Fruit fly (Drosophila melanogaster) whole organism, prepupa: ENCODE results near the gene CG14315.

Experiments
- Blimp-1 ChIP-seq: fragments of 200-800 bp; sonication (Bioruptor generic); optimal IDR thresholded peaks from 3 replicates; lab custom pipeline; 2017; ENCODE audit warnings: missing biosample characterization, missing genetic modification characterization, mild to moderate bottlenecking, moderate library complexity, missing genetic modification reagents
- CG10631 ChIP-seq: fragments of 200-800 bp; sonication (Bioruptor generic); optimal IDR thresholded peaks from 2 replicates; lab custom pipeline; 2016; ENCODE audit warnings: missing biosample characterization, missing genetic modification characterization
- CG10669 ChIP-seq: fragments of 200-800 bp; sonication (Bioruptor generic); optimal IDR thresholded peaks from 3 replicates; lab custom pipeline; 2018; ENCODE audit warnings: missing biosample characterization, mild to moderate bottlenecking, missing genetic modification characterization, moderate library complexity
- CG15336 ChIP-seq: fragments of 200-800 bp; sonication (Bioruptor generic); IDR thresholded peaks from 2 replicates; pipeline ENCODE4 v1.3.6; 2022; ENCODE audit warnings: missing biosample characterization, missing genetic modification characterization
- CG16779 ChIP-seq: fragments of 200-800 bp; sonication (Bioruptor generic); optimal IDR thresholded peaks from 3 replicates; lab custom pipeline; 2017; ENCODE audit warnings: missing biosample characterization, mild to moderate bottlenecking, missing genetic modification characterization
- CG31627 ChIP-seq: fragments of 200-800 bp; sonication (Bioruptor generic); optimal IDR thresholded peaks from 3 replicates; lab custom pipeline; 2016; ENCODE audit warnings: missing biosample characterization, missing genetic modification characterization
- CG32006 ChIP-seq: fragments of 200-800 bp; sonication (Bioruptor generic); optimal IDR thresholded peaks from 3 replicates; lab custom pipeline; 2017; ENCODE audit warnings: missing biosample characterization, mild to moderate bottlenecking, missing genetic modification characterization
- CG34406 ChIP-seq: fragments of 200-800 bp; sonication (Bioruptor generic); optimal IDR thresholded peaks from 3 replicates; lab custom pipeline; 2016; ENCODE audit warnings: missing biosample characterization, missing genetic modification characterization
- CG3919 ChIP-seq: fragments of 200-800 bp; sonication (Bioruptor generic); optimal IDR thresholded peaks from 3 replicates; lab custom pipeline; 2016; ENCODE audit warnings: missing biosample characterization, missing genetic modification characterization
- CG4318 ChIP-seq: fragments of 200-800 bp; sonication (Bioruptor generic); optimal IDR thresholded peaks from 3 replicates; lab custom pipeline; 2017; ENCODE audit warnings: missing biosample characterization, mild to moderate bottlenecking, missing genetic modification characterization
- CG6163 ChIP-seq: fragments of 200-800 bp; sonication (Bioruptor generic); IDR thresholded peaks from 3 replicates; pipeline ENCODE4 v1.3.6; 2022; ENCODE audit warnings: missing biosample characterization, missing genetic modification characterization
- CG6276 ChIP-seq: fragments of 200-800 bp; sonication (Bioruptor generic); optimal IDR thresholded peaks from 2 replicates; lab custom pipeline; 2017; ENCODE audit warnings: missing biosample characterization, mild to moderate bottlenecking, missing genetic modification characterization
- CG6792 ChIP-seq: fragments of 200-800 bp; sonication (Bioruptor generic); optimal IDR thresholded peaks from 3 replicates; lab custom pipeline; 2016; ENCODE audit warnings: missing biosample characterization, missing genetic modification characterization
- CG6808 ChIP-seq: fragments of 200-800 bp; sonication (Bioruptor generic); optimal IDR thresholded peaks from 3 replicates; lab custom pipeline; 2017; ENCODE audit warnings: missing biosample characterization, missing genetic modification characterization, mild to moderate bottlenecking, moderate library complexity, missing genetic modification reagents
- CG7368 ChIP-seq: fragments of 200-800 bp; sonication (Bioruptor generic); optimal IDR thresholded peaks from 3 replicates; lab custom pipeline; 2016; ENCODE audit warnings: missing biosample characterization, missing genetic modification characterization
- CG8119 ChIP-seq: fragments of 200-800 bp; sonication (Bioruptor generic); IDR thresholded peaks from 3 replicates; pipeline ENCODE4 v1.3.6; 2022; ENCODE audit warnings: missing biosample characterization, missing genetic modification characterization
- CG8319 ChIP-seq: fragments of 200-800 bp; sonication (Bioruptor generic); optimal IDR thresholded peaks from 3 replicates; lab custom pipeline; 2016; ENCODE audit warnings: missing biosample characterization, missing genetic modification characterization
- CG9139 ChIP-seq: fragments of 200-800 bp; sonication (Bioruptor generic); optimal IDR thresholded peaks from 3 replicates; lab custom pipeline; 2017; ENCODE audit warnings: missing biosample characterization, mild to moderate bottlenecking, missing genetic modification characterization
- Eip75B ChIP-seq: fragments of 200-800 bp; sonication (Bioruptor generic); optimal IDR thresholded peaks from 3 replicates; lab custom pipeline; 2016; ENCODE audit warnings: missing biosample characterization, missing genetic modification characterization
- Eip78C ChIP-seq: fragments of 200-800 bp; sonication (Bioruptor generic); peaks from one replicate; lab custom pipeline; 2016; ENCODE audit warnings: missing biosample characterization, missing genetic modification characterization
- Eip93F ChIP-seq: fragments of 200-800 bp; sonication (Bioruptor generic); optimal IDR thresholded peaks from 2 replicates; lab custom pipeline; 2016; ENCODE audit warnings: missing biosample characterization, mild to moderate bottlenecking, missing genetic modification characterization
- Ets21C ChIP-seq: fragments of 200-800 bp; sonication (Bioruptor generic); optimal IDR thresholded peaks from 3 replicates; lab custom pipeline; 2016; ENCODE audit warnings: missing biosample characterization, missing genetic modification characterization
- Ets96B ChIP-seq: fragments of 200-800 bp; optimal IDR thresholded peaks from 2 replicates; lab custom pipeline; 2019; ENCODE audit warnings: missing biosample characterization, mild to moderate bottlenecking, missing genetic modification characterization, moderate library complexity
- Gug ChIP-seq: fragments of 200-800 bp; sonication (Bioruptor generic); IDR thresholded peaks from 2 replicates; pipeline ENCODE4 v1.3.6; 2022; ENCODE audit warnings: missing biosample characterization, missing genetic modification characterization
- Hr38 ChIP-seq: sonication (Bioruptor generic); optimal IDR thresholded peaks from 2 replicates; lab custom pipeline; 2016; ENCODE audit warnings: missing biosample characterization, missing genetic modification characterization
- Hr39 ChIP-seq: fragments of 200-800 bp; sonication (Bioruptor generic); optimal IDR thresholded peaks from 2 replicates; lab custom pipeline; 2016; ENCODE audit warnings: missing biosample characterization, missing genetic modification characterization
- Hr4 ChIP-seq: fragments of 200-800 bp; sonication (Bioruptor generic); optimal IDR thresholded peaks from 3 replicates; lab custom pipeline; 2016; ENCODE audit warnings: missing biosample characterization, missing genetic modification characterization
- Met ChIP-seq: fragments of 200-800 bp; sonication (Bioruptor generic); optimal IDR thresholded peaks from 3 replicates; lab custom pipeline; 2016; ENCODE audit warnings: missing biosample characterization, missing genetic modification characterization
- OdsH ChIP-seq: fragments of 200-800 bp; sonication (Bioruptor generic); optimal IDR thresholded peaks from 3 replicates; lab custom pipeline; 2016; ENCODE audit warnings: missing biosample characterization, missing genetic modification characterization
- Sox102F ChIP-seq: fragments of 200-800 bp; sonication (Bioruptor generic); optimal IDR thresholded peaks from 2 replicates; lab custom pipeline; 2016; ENCODE audit warnings: missing biosample characterization, mild to moderate bottlenecking, missing genetic modification characterization
- acj6 ChIP-seq: fragments of 200-800 bp; sonication (Bioruptor generic); optimal IDR thresholded peaks from 3 replicates; lab custom pipeline; 2016; ENCODE audit warnings: missing biosample characterization, missing genetic modification characterization
- cyc ChIP-seq: fragments of 200-800 bp; sonication (Bioruptor generic); optimal IDR thresholded peaks from 3 replicates; lab custom pipeline; 2016; ENCODE audit warnings: missing biosample characterization, missing genetic modification characterization
- fd59A ChIP-seq: fragments of 200-800 bp; sonication (Bioruptor generic); optimal IDR thresholded peaks from 2 replicates; lab custom pipeline; 2017; ENCODE audit warnings: missing biosample characterization, mild to moderate bottlenecking, missing genetic modification characterization, missing genetic modification reagents
- fd85E ChIP-seq: fragments of 200-800 bp; sonication (Bioruptor generic); optimal IDR thresholded peaks from 3 replicates; lab custom pipeline; 2016; ENCODE audit warnings: missing biosample characterization, missing genetic modification characterization
- net ChIP-seq: fragments of 200-800 bp; sonication (Bioruptor generic); optimal IDR thresholded peaks from 3 replicates; lab custom pipeline; 2016; ENCODE audit warnings: missing biosample characterization, missing genetic modification characterization
- pdm3 ChIP-seq: fragments of 200-800 bp; sonication (Bioruptor generic); optimal IDR thresholded peaks from 3 replicates; lab custom pipeline; 2016; ENCODE audit warnings: missing biosample characterization, missing genetic modification characterization
- salr ChIP-seq, 2 experiments: fragments of 200-800 bp; sonication (Bioruptor generic); optimal IDR thresholded peaks; 3 replicates each; lab custom pipeline; 2016 to 2018; ENCODE audit warnings: missing biosample characterization in 2 of 2, missing genetic modification characterization in 2 of 2, mild to moderate bottlenecking in 1 of 2
- spab ChIP-seq: fragments of 200-800 bp; sonication (Bioruptor generic); optimal IDR thresholded peaks from 2 replicates; lab custom pipeline; 2017; ENCODE audit warnings: missing biosample characterization, mild to moderate bottlenecking, missing genetic modification characterization, missing genetic modification reagents
- ss ChIP-seq, 2 experiments: fragments of 200-800 bp; sonication (Bioruptor generic); optimal IDR thresholded peaks; 2 replicates in 1 of 2; 3 replicates in 1 of 2; lab custom pipeline; 2017 to 2018; ENCODE audit warnings: mild to moderate bottlenecking in 2 of 2, missing biosample characterization in 2 of 2, missing genetic modification characterization in 2 of 2, moderate library complexity in 1 of 2
- svp ChIP-seq: fragments of 200-800 bp; sonication (Bioruptor generic); peaks from one replicate; lab custom pipeline; 2016; ENCODE audit warnings: missing biosample characterization, missing genetic modification characterization
- topi ChIP-seq: fragments of 200-800 bp; sonication (Bioruptor generic); optimal IDR thresholded peaks from 3 replicates; lab custom pipeline; 2016; ENCODE audit warnings: missing biosample characterization, missing genetic modification characterization
- vri ChIP-seq: fragments of 200-800 bp; sonication (Bioruptor generic); optimal IDR thresholded peaks from 3 replicates; lab custom pipeline; 2016; ENCODE audit warnings: missing biosample characterization, mild to moderate bottlenecking, missing genetic modification characterization

Gene CG14315

dm6 chr3R:18196991-18197801 is 38.7 kb downstream of the CG14315 start (continued):
- TF ChIP-seq svp: peak; percentile 82
- TF ChIP-seq OdsH (GFP tag; lab: Kevin White, UChicago): peak; percentile 58
- no peak for TF ChIP-seq CG8119 (GFP tag; lab: Robert Waterston, UW)
- peak; percentile 77 for TF ChIP-seq vri (GFP tag; lab: Kevin White, UChicago)
- TF ChIP-seq Ets21C (GFP tag; lab: Kevin White, UChicago): peak; percentile 41
- TF ChIP-seq acj6 (GFP tag; lab: Kevin White, UChicago): peak; percentile 53
- TF ChIP-seq cyc (GFP tag; lab: Kevin White, UChicago): peak; percentile 17
- peak; percentile 10 for TF ChIP-seq CG7368 (GFP tag; lab: Kevin White, UChicago)
- no peak for TF ChIP-seq CG8319 (GFP tag; lab: Kevin White, UChicago)
- TF ChIP-seq CG3919 (GFP tag; lab: Kevin White, UChicago): peak; percentile 21
- peak; percentile 64 to 75 for TF ChIP-seq salr (GFP tag; optimal IDR thresholded peaks at IDR 0.05; lab: Kevin White, UChicago)
- peak; percentile 77 for TF ChIP-seq Eip93F (GFP tag; lab: Kevin White, UChicago)
- TF ChIP-seq pdm3 (GFP tag; lab: Kevin White, UChicago): peak; percentile 65
- TF ChIP-seq fd59A (GFP tag; lab: Kevin White, UChicago): peak; percentile 34
- TF ChIP-seq Hr4: peak; percentile 44
- peak; percentile 54 for TF ChIP-seq topi (GFP tag; lab: Kevin White, UChicago)
- TF ChIP-seq net (GFP tag; lab: Kevin White, UChicago): peak; percentile 81
- TF ChIP-seq Eip75B (GFP tag; lab: Kevin White, UChicago): peak; percentile 42
- TF ChIP-seq ss (GFP tag; optimal IDR thresholded peaks at IDR 0.05; lab: Kevin White, UChicago): peak; percentile 95 to 96
- peak; percentile 45 for TF ChIP-seq Hr39 (GFP tag; lab: Kevin White, UChicago)
- TF ChIP-seq Gug (GFP tag; lab: Robert Waterston, UW): no peak
- TF ChIP-seq CG6808 (GFP tag; lab: Kevin White, UChicago): peak; percentile 86
- TF ChIP-seq Met (GFP tag; lab: Kevin White, UChicago): peak; percentile 62
- peak; percentile 53 for TF ChIP-seq CG4318 (GFP tag; lab: Kevin White, UChicago)
- peak; percentile 50 for TF ChIP-seq Sox102F (GFP tag; lab: Kevin White, UChicago)
- peak; percentile 92 for TF ChIP-seq CG16779 (tag; lab: Kevin White, UChicago)
- TF ChIP-seq Blimp-1 (GFP tag; lab: Kevin White, UChicago): peak; percentile 11
- peak; percentile 33 for TF ChIP-seq fd85E (GFP tag; lab: Kevin White, UChicago)
- TF ChIP-seq CG32006 (GFP tag; lab: Kevin White, UChicago): peak; percentile 67

dm6 chr3R:18197802-18198148 is 39.3 kb downstream of the CG14315 start:
- TF ChIP-seq fd59A (GFP tag; lab: Kevin White, UChicago) (no peak), Hr38 (no peak), OdsH (GFP tag; lab: Kevin White, UChicago) (no peak), spab (GFP tag; lab: Kevin White, UChicago) (no peak), Hr39 (GFP tag; lab: Kevin White, UChicago) (no peak), topi (GFP tag; lab: Kevin White, UChicago) (no peak), Sox102F (GFP tag; lab: Kevin White, UChicago) (no peak), CG10669 (GFP tag; lab: Kevin White, UChicago) (no peak), CG6163 (GFP tag; lab: Robert Waterston, UW) (no peak), Hr4 (no peak), vri (GFP tag; lab: Kevin White, UChicago) (no peak)

- TF ChIP-seq CG6792 (GFP tag; lab: Kevin White, UChicago): peak; percentile 39
- TF ChIP-seq Sox102F (GFP tag; lab: Kevin White, UChicago): peak; percentile 56
- no peak for TF ChIP-seq CG31627 (GFP tag; lab: Kevin White, UChicago)
- no peak for TF ChIP-seq CG8119 (GFP tag; lab: Robert Waterston, UW)
- TF ChIP-seq CG15336 (GFP tag; lab: Robert Waterston, UW): no peak
- no peak for TF ChIP-seq CG10631 (GFP tag; lab: Kevin White, UChicago)
- no peak for TF ChIP-seq CG8319 (GFP tag; lab: Kevin White, UChicago)
- TF ChIP-seq Met (GFP tag; lab: Kevin White, UChicago): peak; percentile 44
- TF ChIP-seq fd85E (GFP tag; lab: Kevin White, UChicago): peak; percentile 53
- peak; percentile 24 to 43 for TF ChIP-seq ss (GFP tag; optimal IDR thresholded peaks at IDR 0.05; lab: Kevin White, UChicago)
- no peak for TF ChIP-seq Gug (GFP tag; lab: Robert Waterston, UW)
- peak; percentile 5 for TF ChIP-seq pdm3 (GFP tag; lab: Kevin White, UChicago)
- TF ChIP-seq Hr4: peak; percentile 23
- peak; percentile 41 for TF ChIP-seq CG34406 (GFP tag; lab: Kevin White, UChicago)
- peak; percentile 17 for TF ChIP-seq topi (GFP tag; lab: Kevin White, UChicago)
- TF ChIP-seq CG6808 (GFP tag; lab: Kevin White, UChicago): peak; percentile 21
- TF ChIP-seq salr (GFP tag; optimal IDR thresholded peaks at IDR 0.05; lab: Kevin White, UChicago): no peak
- TF ChIP-seq CG3919 (GFP tag; lab: Kevin White, UChicago): no peak
- TF ChIP-seq CG6276 (GFP tag; lab: Kevin White, UChicago): peak; percentile 96
- no peak for TF ChIP-seq Ets96B
- no peak for TF ChIP-seq fd59A (GFP tag; lab: Kevin White, UChicago)
- TF ChIP-seq CG9139 (GFP tag; lab: Kevin White, UChicago): peak; percentile 37
- peak; percentile 72 for TF ChIP-seq Eip78C (GFP tag; lab: Kevin White, UChicago)
These were observed 40.1 kb downstream of the CG14315 start for dm6 chr3R:18198518-18199118.
